Fruit fly (Drosophila melanogaster) whole organism: ENCODE measurements around the gene Osi22.

Experiments used
- CG8478 ChIP-seq: fragments of >200 bp; optimal IDR thresholded peaks from 2 replicates; lab custom pipeline; 2018; ENCODE audit warnings: inconsistent platforms
- pan ChIP-seq: fragments of >200 bp; optimal IDR thresholded peaks from 2 replicates; lab custom pipeline; 2017
- psq ChIP-seq: fragments of >200 bp; optimal IDR thresholded peaks from 2 replicates; lab custom pipeline; 2017
- usp ChIP-seq: fragments of >200 bp; optimal IDR thresholded peaks from 2 replicates; lab custom pipeline; 2017; ENCODE audit warnings: missing biosample characterization, missing genetic modification characterization, mixed read lengths

- no peak for TF ChIP-seq pan (lab: Kevin White, UChicago)
- TF ChIP-seq usp, result no peak
- TF ChIP-seq psq (lab: Kevin White, UChicago), result no peak
- no peak for TF ChIP-seq CG8478 (lab: Kevin White, UChicago)
These were observed 14.2 kb downstream of the Osi22 start for dm6 chr3R:13304512-13305069.
